Worm (Caenorhabditis elegans): Measurements from ENCODE around the gene C49F8.15.

DNA sequence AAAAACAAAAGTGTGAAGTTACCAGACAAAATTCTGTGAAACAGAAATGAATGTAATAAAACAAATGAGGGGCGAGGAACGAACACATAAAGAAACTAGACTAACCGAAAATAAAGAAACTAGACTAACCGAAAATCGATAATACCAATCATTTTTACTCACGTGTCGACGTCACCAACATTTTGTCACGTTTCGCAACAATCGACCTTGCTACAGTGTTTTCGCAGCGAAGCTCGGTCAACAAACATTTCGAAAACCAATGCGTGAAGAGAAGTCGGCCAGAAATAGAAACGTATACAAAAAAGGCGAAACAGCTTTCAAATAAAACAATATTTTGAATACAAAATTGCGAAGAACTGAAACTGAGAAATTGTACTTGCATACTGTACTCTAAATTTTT, 4.6 kb upstream of the C49F8.15 start:
- TF ChIP-seq unc-55 (GFP tag; optimal IDR thresholded peaks at IDR 0.05): no peak
- TF ChIP-seq ref-2 (tag; optimal IDR thresholded peaks at IDR 0.05): no peak
- TF ChIP-seq tbx-7 (tag; optimal IDR thresholded peaks at IDR 0.05): no peak
